Fruit fly (Drosophila melanogaster): ENCODE measurements around the gene CG5346.

CG5346 gene

DNA sequence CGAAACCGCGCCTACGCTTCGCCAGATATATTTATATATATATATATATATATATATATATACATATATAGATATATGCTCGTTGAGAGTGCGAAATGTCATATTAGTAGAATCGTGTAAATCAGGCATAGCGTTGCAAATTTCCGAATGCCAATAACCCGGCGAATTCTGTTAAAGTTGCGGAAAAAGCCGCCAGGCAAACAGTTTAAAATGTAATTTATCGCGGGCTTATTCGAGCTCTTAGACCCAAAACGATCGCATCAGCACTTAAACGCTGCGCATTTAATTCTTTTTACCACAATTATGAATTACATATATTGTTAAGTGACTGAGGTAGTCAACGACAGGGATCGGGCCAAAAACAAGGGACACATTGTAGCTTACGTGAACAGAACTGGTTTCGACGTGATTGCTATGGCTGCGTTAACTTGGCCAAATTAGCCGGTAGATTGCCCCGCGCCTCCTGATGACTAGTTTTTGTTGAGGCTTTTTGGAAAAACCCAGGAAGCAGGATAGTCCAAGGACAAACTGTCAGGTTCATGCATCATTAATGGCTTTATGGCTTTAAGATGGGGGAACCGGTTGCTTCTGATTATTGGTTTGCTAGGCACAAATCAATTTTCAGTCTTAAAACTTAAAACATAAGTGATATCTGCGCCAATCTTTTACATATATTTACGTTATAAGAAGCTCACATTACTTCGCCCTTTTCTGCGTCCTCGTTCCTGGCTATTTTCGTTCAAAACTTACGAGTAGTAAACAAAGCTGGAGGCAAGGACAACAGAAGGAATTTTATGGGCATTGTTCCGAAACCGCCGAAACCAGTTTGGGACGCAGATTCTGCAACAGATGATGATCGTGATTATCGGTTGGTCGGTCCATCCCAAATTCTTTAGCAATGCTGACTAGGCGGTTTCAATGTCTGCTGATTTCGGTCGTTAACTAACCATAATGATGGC is 5.8 kb upstream of the CG5346 start:
- TF ChIP-seq Sin3A (optimal IDR thresholded peaks at IDR 0.05) (no peak), psq (optimal IDR thresholded peaks at IDR 0.05) (no peak), Myc (optimal IDR thresholded peaks at IDR 0.05) (no peak), ttk (optimal IDR thresholded peaks at IDR 0.05) (no peak), h (optimal IDR thresholded peaks at IDR 0.05) (no peak), insv (optimal IDR thresholded peaks at IDR 0.05) (no peak)

DNA sequence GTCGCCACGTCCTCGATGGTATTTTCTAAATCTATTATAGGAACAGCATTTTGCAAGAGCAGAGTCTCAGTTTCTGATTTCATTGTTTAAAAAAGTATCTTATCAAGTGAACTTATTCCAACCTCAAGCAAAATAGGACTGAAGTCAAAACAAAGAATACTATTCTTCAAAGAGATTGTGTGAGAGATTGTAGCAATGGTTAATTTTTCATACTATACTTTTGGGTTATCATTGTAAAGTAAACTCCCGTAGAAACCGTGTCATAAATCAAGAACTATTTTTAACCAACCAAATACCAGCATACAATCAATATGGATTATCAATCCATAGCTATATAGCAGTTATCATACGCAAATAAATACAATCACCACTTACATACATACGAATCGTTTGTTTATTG is 3.3 kb upstream of the CG5346 start, which contains the start of gene CG33093:
TSS of gene CG33093 (minus strand) at position 122 of the 400 bp plus-strand sequence.
- TF ChIP-seq Myc (optimal IDR thresholded peaks at IDR 0.05) (no peak), ttk (optimal IDR thresholded peaks at IDR 0.05) (no peak)

DNA sequence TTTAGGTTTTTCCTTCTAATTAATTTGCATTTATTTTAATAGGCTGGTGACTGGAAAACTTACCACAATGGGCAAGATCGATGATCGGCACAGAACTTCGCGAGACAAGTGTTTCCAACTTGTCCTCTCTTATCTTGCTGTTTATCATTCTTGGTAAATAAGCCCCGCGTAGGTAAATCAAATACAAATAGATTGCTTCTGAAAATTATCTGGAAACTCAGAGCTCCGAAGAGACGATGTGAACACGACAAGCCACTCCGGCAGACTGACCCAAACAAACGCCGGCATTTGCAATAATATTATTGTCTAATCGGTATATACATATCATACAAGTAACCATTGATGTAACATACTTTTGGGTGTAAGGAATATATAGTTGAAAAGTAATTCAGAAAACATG is 1.8 kb upstream of the CG5346 start, which contains the start of gene CG33099:
TSS of gene CG33099 (minus strand) at position 268 of the 400 bp plus-strand sequence.
- TF ChIP-seq ttk (optimal IDR thresholded peaks at IDR 0.05) (no peak), Myc (optimal IDR thresholded peaks at IDR 0.05) (no peak), h (optimal IDR thresholded peaks at IDR 0.05) (no peak), insv (optimal IDR thresholded peaks at IDR 0.05) (no peak), psq (optimal IDR thresholded peaks at IDR 0.05) (no peak), Sin3A (optimal IDR thresholded peaks at IDR 0.05) (no peak)

dm6 chr3R:22527636-22528148 is 771 bp downstream of the CG5346 start:
- TF ChIP-seq psq (optimal IDR thresholded peaks at IDR 0.05) (no peak), ttk (optimal IDR thresholded peaks at IDR 0.05) (no peak), Sin3A (optimal IDR thresholded peaks at IDR 0.05) (no peak), Myc (optimal IDR thresholded peaks at IDR 0.05) (no peak), h (optimal IDR thresholded peaks at IDR 0.05) (no peak), insv (optimal IDR thresholded peaks at IDR 0.05) (no peak)

DNA sequence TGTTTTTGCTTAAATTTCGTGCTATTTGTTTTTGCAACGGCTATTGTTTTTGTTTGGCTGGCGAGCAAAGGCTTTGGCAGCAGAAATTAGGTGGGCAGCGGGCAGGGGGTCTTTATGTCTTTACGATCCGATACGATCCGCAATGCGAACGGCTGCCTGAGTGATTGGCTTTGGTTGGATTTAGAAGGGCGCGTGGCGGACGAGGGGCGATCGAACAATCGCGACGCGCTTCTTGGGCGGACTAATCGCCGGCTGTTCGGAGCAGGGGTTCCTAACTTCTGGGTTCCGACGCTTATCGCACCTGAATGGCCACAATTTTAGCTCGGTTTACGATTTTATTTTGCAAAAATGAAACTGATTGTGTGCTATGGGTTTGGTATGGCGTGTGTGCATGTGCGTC is 1.3 kb downstream of the CG5346 start:
- TF ChIP-seq psq (optimal IDR thresholded peaks at IDR 0.05): no peak

DNA sequence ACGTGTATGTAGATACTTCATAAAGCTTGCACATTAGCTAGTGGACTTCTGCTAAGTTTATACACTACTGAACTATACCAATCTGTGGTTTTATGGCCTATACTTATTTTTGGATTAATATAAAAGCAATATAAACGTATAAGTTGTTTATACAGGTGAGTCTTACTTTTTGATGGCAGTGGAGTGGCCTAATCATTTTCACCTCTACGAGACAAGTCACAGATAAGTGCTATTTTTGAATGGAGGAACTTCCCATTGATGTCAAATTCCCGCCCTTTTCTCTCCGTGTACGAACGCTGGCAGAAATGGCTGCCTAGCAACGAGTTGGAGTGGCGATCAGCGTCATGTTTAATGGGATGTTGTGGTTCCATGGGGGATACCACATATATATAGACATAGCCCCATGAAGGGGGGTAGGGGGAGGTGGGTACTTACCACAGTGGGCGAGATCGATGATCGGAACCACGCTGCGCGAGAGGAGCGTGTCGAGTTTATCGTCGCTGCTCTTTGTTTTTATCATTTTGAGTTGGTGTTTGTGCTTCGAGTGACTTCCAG is 2.0 kb downstream of the CG5346 start:
- TF ChIP-seq insv (optimal IDR thresholded peaks at IDR 0.05): no peak
- no peak for TF ChIP-seq h (optimal IDR thresholded peaks at IDR 0.05)
- no peak for TF ChIP-seq Myc (optimal IDR thresholded peaks at IDR 0.05)
- no peak for TF ChIP-seq ttk (optimal IDR thresholded peaks at IDR 0.05)
- TF ChIP-seq psq (optimal IDR thresholded peaks at IDR 0.05): no peak
- no peak for TF ChIP-seq Sin3A (optimal IDR thresholded peaks at IDR 0.05)

- no peak for TF ChIP-seq ttk (optimal IDR thresholded peaks at IDR 0.05)
- no peak for TF ChIP-seq Sin3A (optimal IDR thresholded peaks at IDR 0.05)
- TF ChIP-seq Myc (optimal IDR thresholded peaks at IDR 0.05): no peak
- TF ChIP-seq h (optimal IDR thresholded peaks at IDR 0.05): no peak
- TF ChIP-seq psq (optimal IDR thresholded peaks at IDR 0.05): no peak
- no peak for TF ChIP-seq insv (optimal IDR thresholded peaks at IDR 0.05)
These were observed 2.7 kb downstream of the CG5346 start for dm6 chr3R:22525546-22526352.

DNA sequence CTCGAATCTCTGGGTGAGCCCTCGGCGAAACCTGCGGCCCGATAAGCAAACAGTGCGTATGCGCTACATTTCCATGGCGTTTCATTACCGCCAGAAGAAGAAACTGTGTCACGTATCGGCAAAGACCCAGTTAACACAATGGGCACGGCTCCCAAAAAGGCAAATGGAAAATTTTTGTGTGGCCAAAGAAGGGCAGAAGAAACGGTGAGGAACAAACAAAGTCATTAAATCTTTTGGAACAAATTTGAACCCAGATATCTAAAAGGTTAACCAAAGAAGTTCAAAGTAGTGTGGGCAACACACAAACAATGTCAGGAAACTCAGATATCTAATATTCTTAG is 3.4 kb downstream of the CG5346 start:
- TF ChIP-seq Sin3A (optimal IDR thresholded peaks at IDR 0.05): no peak
- no peak for TF ChIP-seq h (optimal IDR thresholded peaks at IDR 0.05)
- no peak for TF ChIP-seq psq (optimal IDR thresholded peaks at IDR 0.05)
- TF ChIP-seq Myc (optimal IDR thresholded peaks at IDR 0.05): no peak
- TF ChIP-seq insv (optimal IDR thresholded peaks at IDR 0.05): no peak
- no peak for TF ChIP-seq ttk (optimal IDR thresholded peaks at IDR 0.05)

DNA sequence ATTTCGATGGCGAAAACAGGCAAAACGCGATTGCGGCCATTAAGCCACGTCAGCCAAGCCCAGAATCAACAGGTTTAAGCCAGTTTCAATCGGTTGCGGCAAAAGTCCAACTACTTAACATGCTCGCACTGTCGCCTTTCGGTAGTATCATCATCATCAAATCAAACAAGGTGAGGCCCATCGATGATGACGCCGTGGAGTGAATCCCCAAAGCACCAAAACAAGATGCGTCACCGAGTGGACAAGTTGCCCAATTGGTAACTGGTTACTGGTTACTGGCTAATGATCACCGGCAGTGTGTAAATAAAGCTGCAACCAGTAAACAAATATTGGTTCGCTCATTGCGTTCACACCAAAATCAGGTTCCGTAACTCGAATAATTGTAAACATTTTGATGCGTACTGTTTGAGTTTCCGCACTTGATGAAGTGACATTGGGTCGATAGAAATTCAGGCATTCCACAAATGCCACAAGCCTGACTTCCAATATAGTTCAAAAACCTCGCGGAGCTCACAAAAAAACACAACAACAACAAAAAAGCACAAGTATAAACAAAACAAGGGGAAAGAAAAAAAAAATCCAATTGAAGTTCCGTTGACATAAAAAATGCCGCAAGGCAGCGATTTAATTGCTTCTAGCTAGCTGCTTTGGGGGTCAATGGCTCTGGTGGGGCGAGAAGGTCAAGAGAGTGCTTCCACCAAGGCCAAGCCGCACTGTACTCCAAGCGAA is 4.0 kb downstream of the CG5346 start:
- TF ChIP-seq Sin3A (optimal IDR thresholded peaks at IDR 0.05) (no peak), insv (optimal IDR thresholded peaks at IDR 0.05) (no peak), h (optimal IDR thresholded peaks at IDR 0.05) (no peak), Myc (optimal IDR thresholded peaks at IDR 0.05) (no peak), psq (optimal IDR thresholded peaks at IDR 0.05) (no peak), ttk (optimal IDR thresholded peaks at IDR 0.05) (no peak)

dm6 chr3R:22522859-22523258 is 5.6 kb downstream of the CG5346 start:
- TF ChIP-seq psq (optimal IDR thresholded peaks at IDR 0.05): no peak

- TF ChIP-seq psq (optimal IDR thresholded peaks at IDR 0.05) (no peak), Sin3A (optimal IDR thresholded peaks at IDR 0.05) (no peak), Myc (optimal IDR thresholded peaks at IDR 0.05) (no peak), ttk (optimal IDR thresholded peaks at IDR 0.05) (no peak), h (optimal IDR thresholded peaks at IDR 0.05) (no peak), insv (optimal IDR thresholded peaks at IDR 0.05) (no peak)
These were observed 6.4 kb downstream of the CG5346 start for dm6 chr3R:22522042-22522441.

dm6 chr3R:22520481-22520880 is 8.0 kb downstream of the CG5346 start:
- no peak for TF ChIP-seq insv (optimal IDR thresholded peaks at IDR 0.05)
- no peak for TF ChIP-seq h (optimal IDR thresholded peaks at IDR 0.05)
- TF ChIP-seq Sin3A (optimal IDR thresholded peaks at IDR 0.05): no peak
- TF ChIP-seq ttk (optimal IDR thresholded peaks at IDR 0.05): no peak
- TF ChIP-seq Myc (optimal IDR thresholded peaks at IDR 0.05): no peak
- TF ChIP-seq psq (optimal IDR thresholded peaks at IDR 0.05): no peak
